Worm (Caenorhabditis elegans) whole organism, L4 larva: Measurements from ENCODE around the gene aff-1.

Experiments used
- F26F4.8 ChIP-seq: fragments of 200-800 bp; sonication (Bioruptor generic); conservative IDR thresholded peaks from 2 replicates; pipeline ENCODE4 v1.3.6; 2022; ENCODE audit warnings: missing genetic modification characterization, missing compliant biosample characterization
- F44E2.7 ChIP-seq: fragments of 200-800 bp; sonication (Bioruptor generic); IDR thresholded peaks from 2 replicates; pipeline ENCODE4 v2.1.2; 2022; ENCODE audit warnings: missing genetic modification characterization, missing compliant biosample characterization
- T26A8.4 ChIP-seq: fragments of 200-800 bp; sonication (Bioruptor generic); IDR thresholded peaks from 2 replicates; pipeline ENCODE4 v1.3.6; 2022; ENCODE audit warnings: missing genetic modification characterization, missing compliant biosample characterization
- Y48G9A.11 ChIP-seq: fragments of 200-800 bp; sonication (Bioruptor generic); IDR thresholded peaks from 2 replicates; pipeline ENCODE4 v1.3.6; 2022; ENCODE audit warnings: missing genetic modification reagents, missing genetic modification characterization, missing compliant biosample characterization
- ZK337.2 ChIP-seq: fragments of 200-800 bp; sonication (Bioruptor generic); IDR thresholded peaks from 2 replicates; pipeline ENCODE4 v1.3.6; 2022; ENCODE audit warnings: missing genetic modification reagents, missing genetic modification characterization, missing compliant biosample characterization
- ZK546.5 ChIP-seq, 2 experiments: sonication (generic microtip); optimal IDR thresholded peaks; 2 replicates each; lab custom pipeline; 2017; ENCODE audit warnings: missing biosample characterization in 2 of 2, missing genetic modification characterization in 2 of 2
- aly-2 ChIP-seq: sonication (generic microtip); optimal IDR thresholded peaks from 2 replicates; lab custom pipeline; 2018; ENCODE audit warnings: missing biosample characterization, missing genetic modification characterization
- arid-1 ChIP-seq: fragments of 200-800 bp; sonication (Bioruptor generic); conservative IDR thresholded peaks from 2 replicates; pipeline ENCODE4 v1.3.6; 2022; ENCODE audit warnings: missing genetic modification reagents, missing genetic modification characterization, missing compliant biosample characterization
- ceh-20 ChIP-seq: fragments of 200-800 bp; sonication (Bioruptor generic); IDR thresholded peaks from 2 replicates; pipeline ENCODE4 v1.3.6; 2022; ENCODE audit warnings: missing genetic modification reagents, missing genetic modification characterization, missing compliant biosample characterization
- ceh-44 ChIP-seq: fragments of 200-800 bp; sonication (Bioruptor generic); IDR thresholded peaks from 2 replicates; pipeline ENCODE4 v1.3.6; 2022; ENCODE audit warnings: missing genetic modification reagents, missing genetic modification characterization, missing compliant biosample characterization
- ceh-62 ChIP-seq: sonication (generic microtip); optimal IDR thresholded peaks from 2 replicates; lab custom pipeline; 2017; ENCODE audit warnings: missing biosample characterization, missing genetic modification characterization
- ctbp-1 ChIP-seq: fragments of 200-800 bp; sonication (Bioruptor generic); IDR thresholded peaks from 2 replicates; pipeline ENCODE4 v1.3.6; 2022; ENCODE audit warnings: missing genetic modification reagents, missing genetic modification characterization, missing compliant biosample characterization
- daf-16 ChIP-seq, 3 experiments: sonication (generic microtip); optimal IDR thresholded peaks; 2 replicates each; lab custom pipeline; 2016 to 2017; ENCODE audit warnings: missing genetic modification characterization in 3 of 3, missing genetic modification reagents in 3 of 3, mild to moderate bottlenecking in 2 of 3, missing compliant biosample characterization in 2 of 3, missing biosample characterization in 1 of 3, moderate library complexity in 1 of 3
- dve-1 ChIP-seq: sonication (generic microtip); optimal IDR thresholded peaks from 2 replicates; lab custom pipeline; 2017; ENCODE audit warnings: antibody characterized with exemption, mild to moderate bottlenecking, missing genetic modification characterization, missing compliant biosample characterization; ENCODE audit not compliant: insufficient read depth
- egl-27 ChIP-seq: sonication (generic microtip); optimal IDR thresholded peaks from 3 replicates; lab custom pipeline; 2017; ENCODE audit warnings: missing biosample characterization, missing genetic modification reagents, missing genetic modification characterization
- fos-1 ChIP-seq: fragments of 150-350 bp; optimal IDR thresholded peaks from 2 replicates; lab custom pipeline; 2014; ENCODE audit warnings: missing biosample characterization, missing genetic modification characterization
- hif-1 ChIP-seq, 2 experiments: sonication (generic microtip); optimal IDR thresholded peaks; 2 replicates each; lab custom pipeline; 2016 to 2017; ENCODE audit warnings: missing compliant biosample characterization in 2 of 2, missing genetic modification characterization in 2 of 2, missing genetic modification reagents in 2 of 2, missing genotype in 2 of 2, mild to moderate bottlenecking in 1 of 2
- hlh-30 ChIP-seq: sonication (generic microtip); optimal IDR thresholded peaks from 2 replicates; lab custom pipeline; 2017; ENCODE audit warnings: antibody characterized with exemption, mild to moderate bottlenecking, missing genetic modification characterization, missing compliant biosample characterization; ENCODE audit not compliant: insufficient read depth
- lin-1 ChIP-seq: fragments of 200-800 bp; sonication (Bioruptor generic); IDR thresholded peaks from 2 replicates; pipeline ENCODE4 v1.3.6; 2022; ENCODE audit warnings: missing genetic modification reagents, missing genetic modification characterization, missing compliant biosample characterization
- lin-29 ChIP-seq: fragments of 200-800 bp; sonication (Bioruptor generic); IDR thresholded peaks from 2 replicates; pipeline ENCODE4 v1.3.6; 2022; ENCODE audit warnings: missing genetic modification reagents, missing genetic modification characterization, missing compliant biosample characterization
- lin-38 ChIP-seq: fragments of 200-800 bp; sonication (Bioruptor generic); IDR thresholded peaks from 2 replicates; pipeline ENCODE4 v1.3.6; 2022; ENCODE audit warnings: missing genetic modification reagents, missing genetic modification characterization, missing compliant biosample characterization
- lin-39 ChIP-seq: fragments of 150-350 bp; optimal IDR thresholded peaks from 2 replicates; lab custom pipeline; 2014; ENCODE audit warnings: missing biosample characterization, missing genetic modification reagents, missing genetic modification characterization
- lir-3 ChIP-seq: sonication (generic microtip); optimal IDR thresholded peaks from 2 replicates; lab custom pipeline; 2016; ENCODE audit warnings: mild to moderate bottlenecking, missing genetic modification characterization, missing compliant biosample characterization
- madf-5 ChIP-seq, 2 experiments: fragments of 200-800 bp; sonication (Bioruptor generic); IDR thresholded peaks; 2 replicates each; pipeline ENCODE4 v1.3.6; 2022; ENCODE audit warnings: missing compliant biosample characterization in 2 of 2, missing genetic modification characterization in 2 of 2
- madf-9 ChIP-seq: fragments of 200-800 bp; sonication (Bioruptor generic); conservative IDR thresholded peaks from 2 replicates; pipeline ENCODE4 v1.3.6; 2022; ENCODE audit warnings: missing genetic modification reagents, missing genetic modification characterization, missing compliant biosample characterization
- mdl-1 ChIP-seq, 2 experiments: fragments of 150-350 bp in 1 of 2; sonication (generic microtip) in 1 of 2; optimal IDR thresholded peaks; 2 replicates each; lab custom pipeline; 2014 to 2017; ENCODE audit warnings: missing biosample characterization in 2 of 2, missing genetic modification characterization in 2 of 2
- mep-1 ChIP-seq: fragments of 150-350 bp; sonication (generic microtip); optimal IDR thresholded peaks from 3 replicates; lab custom pipeline; 2014; ENCODE audit warnings: missing biosample characterization, missing genetic modification characterization
- mes-2 ChIP-seq: sonication (generic microtip); optimal IDR thresholded peaks from 2 replicates; lab custom pipeline; 2016; ENCODE audit warnings: missing genotype, mild to moderate bottlenecking, missing genetic modification characterization, missing compliant biosample characterization; ENCODE audit not compliant: poor library complexity, severe bottlenecking
- nhr-11 ChIP-seq: fragments of 150-350 bp; optimal IDR thresholded peaks from 2 replicates; lab custom pipeline; 2014; ENCODE audit warnings: missing biosample characterization, missing genetic modification characterization
- nhr-237 ChIP-seq: sonication (generic microtip); optimal IDR thresholded peaks from 2 replicates; lab custom pipeline; 2017; ENCODE audit warnings: missing biosample characterization, missing genetic modification characterization
- nhr-28 ChIP-seq: fragments of 150-350 bp; optimal IDR thresholded peaks from 2 replicates; lab custom pipeline; 2014; ENCODE audit warnings: missing biosample characterization, missing genetic modification characterization
- php-3 ChIP-seq: fragments of 200-800 bp; sonication (Bioruptor generic); IDR thresholded peaks from 2 replicates; pipeline ENCODE4 v1.3.6; 2022; ENCODE audit warnings: missing genetic modification reagents, missing genetic modification characterization, missing compliant biosample characterization
- pqm-1 ChIP-seq: sonication (generic microtip); optimal IDR thresholded peaks from 2 replicates; lab custom pipeline; 2017; ENCODE audit warnings: missing biosample characterization, missing genetic modification characterization
- sdz-12 ChIP-seq: fragments of 200-800 bp; sonication (Bioruptor generic); optimal IDR thresholded peaks from 2 replicates; lab custom pipeline; 2018; ENCODE audit warnings: mild to moderate bottlenecking, missing genetic modification characterization, missing compliant biosample characterization
- set-16 ChIP-seq: fragments of 200-800 bp; sonication (Bioruptor generic); IDR thresholded peaks from 2 replicates; pipeline ENCODE4 v1.3.6; 2022; ENCODE audit warnings: missing genetic modification reagents, missing genetic modification characterization, missing compliant biosample characterization
- skn-1 ChIP-seq: fragments of 150-350 bp; optimal IDR thresholded peaks from 2 replicates; lab custom pipeline; 2014; ENCODE audit warnings: missing biosample characterization, missing genetic modification characterization
- snpc-4 ChIP-seq: fragments of 150-350 bp; optimal IDR thresholded peaks from 2 replicates; lab custom pipeline; 2014; ENCODE audit warnings: missing biosample characterization, missing genetic modification characterization
- spr-1 ChIP-seq: sonication (generic microtip); optimal IDR thresholded peaks from 2 replicates; lab custom pipeline; 2016; ENCODE audit warnings: mild to moderate bottlenecking, missing genetic modification characterization, missing compliant biosample characterization
- spr-3 ChIP-seq: fragments of 200-800 bp; sonication (Bioruptor generic); optimal IDR thresholded peaks from 2 replicates; lab custom pipeline; 2018; ENCODE audit warnings: mild to moderate bottlenecking, missing genetic modification characterization, missing compliant biosample characterization
- tag-97 ChIP-seq: fragments of 200-800 bp; sonication (Bioruptor generic); IDR thresholded peaks from 2 replicates; pipeline ENCODE4 v1.3.6; 2022; ENCODE audit warnings: missing genetic modification characterization, missing compliant biosample characterization
- unc-39 ChIP-seq: sonication (generic microtip); optimal IDR thresholded peaks from 2 replicates; lab custom pipeline; 2017; ENCODE audit warnings: missing biosample characterization, missing genetic modification characterization
- zfp-2 ChIP-seq: sonication (generic microtip); optimal IDR thresholded peaks from 2 replicates; lab custom pipeline; 2016; ENCODE audit warnings: mild to moderate bottlenecking, missing genetic modification characterization, missing compliant biosample characterization
- zip-2 ChIP-seq: fragments of 150-350 bp; optimal IDR thresholded peaks from 2 replicates; lab custom pipeline; 2014; ENCODE audit warnings: missing biosample characterization, missing genetic modification characterization

aff-1 gene

DNA sequence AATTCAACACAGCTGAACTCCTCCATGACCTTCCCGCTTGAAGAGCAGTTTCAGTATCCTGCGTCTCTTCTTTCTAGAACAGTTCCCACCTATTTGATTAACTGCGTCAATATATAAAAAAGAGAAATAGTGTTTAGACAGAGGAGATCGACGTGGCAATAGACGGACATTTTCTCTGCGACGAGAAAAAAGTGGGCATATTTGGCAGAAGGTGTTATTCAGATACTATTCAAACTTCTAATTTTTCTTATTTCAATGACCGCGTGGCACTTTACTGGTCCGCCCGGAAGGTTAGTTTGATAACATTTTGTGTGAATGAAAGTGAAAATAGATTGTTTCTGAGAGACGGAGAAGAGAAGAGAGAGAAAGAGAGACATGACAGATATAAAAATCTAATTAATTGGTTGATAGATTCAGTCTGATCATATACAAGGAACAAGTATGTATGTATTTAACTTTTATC is 15.6 kb downstream of the aff-1 start, which contains the start of gene tbc-6 (continued):
- TF ChIP-seq fos-1 (tag; lab: Kevin White, UChicago) (no peak), zip-2 (tag; lab: Kevin White, UChicago) (no peak), T26A8.4 (GFP tag; lab: Robert Waterston, UW) (no peak), F26F4.8 (GFP tag; lab: Robert Waterston, UW) (no peak), mep-1 (peak; percentile 53), ceh-44 (GFP tag; lab: Robert Waterston, UW) (no peak), unc-39 (no peak), madf-9 (GFP tag; lab: Robert Waterston, UW) (no peak), tag-97 (no peak), sdz-12 (GFP tag; lab: Kevin White, UChicago) (no peak), F44E2.7 (GFP tag; lab: Robert Waterston, UW) (no peak), ceh-62 (no peak), arid-1 (GFP tag; lab: Robert Waterston, UW) (no peak), pqm-1 (tag; lab: Kevin White, UChicago) (no peak), daf-16 (GFP tag; optimal IDR thresholded peaks at IDR 0.05; lab: Kevin White, UChicago) (no peak), daf-16 (tag; optimal IDR thresholded peaks at IDR 0.05; lab: Kevin White, UChicago) (peak; percentile 23), spr-3 (GFP tag; lab: Kevin White, UChicago) (no peak), ctbp-1 (GFP tag; lab: Robert Waterston, UW) (no peak), Y48G9A.11 (GFP tag; lab: Robert Waterston, UW) (no peak), ceh-20 (GFP tag; lab: Robert Waterston, UW) (0 out of 2 replicates have a peak, but pooled peaks have one; percentile 44), madf-5 (GFP tag; IDR thresholded peaks at IDR 0.05; lab: Robert Waterston, UW) (no peak), lin-1 (GFP tag; lab: Robert Waterston, UW) (no peak), lin-38 (GFP tag; lab: Robert Waterston, UW) (no peak), hlh-30 (tag; lab: Kevin White, UChicago) (peak; percentile 40), mes-2 (tag; lab: Kevin White, UChicago) (peak; percentile 29), nhr-237 (tag; lab: Kevin White, UChicago) (no peak), ZK337.2 (GFP tag; lab: Robert Waterston, UW) (no peak), spr-1 (no peak), lin-29 (GFP tag; lab: Robert Waterston, UW) (no peak), lin-39 (no peak), egl-27 (no peak), php-3 (GFP tag; lab: Robert Waterston, UW) (no peak)

DNA sequence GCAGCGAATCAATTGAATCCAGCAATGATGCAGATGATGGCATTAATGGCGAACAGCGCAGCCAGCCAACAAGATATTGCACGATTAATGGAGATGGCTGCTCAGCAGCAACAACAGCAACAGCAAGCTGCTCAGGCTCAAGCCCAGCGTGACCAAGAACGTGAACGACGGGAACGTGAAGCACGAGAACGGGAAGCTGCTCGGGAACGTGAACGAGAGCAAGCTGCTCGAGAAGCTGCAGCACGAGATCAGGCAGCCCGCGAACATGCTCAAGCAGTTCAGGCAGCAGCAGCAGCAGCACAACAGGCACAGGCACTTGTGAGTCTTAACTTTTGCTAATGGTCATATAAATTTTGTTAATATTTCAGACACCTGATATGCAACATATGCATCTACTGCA is 16.8 kb downstream of the aff-1 start:
- peak; percentile 86 for TF ChIP-seq set-16 (GFP tag; lab: Robert Waterston, UW)
- TF ChIP-seq sdz-12 (GFP tag; lab: Kevin White, UChicago) = no peak
- TF ChIP-seq hlh-30 (tag; lab: Kevin White, UChicago) = peak; percentile 7

DNA sequence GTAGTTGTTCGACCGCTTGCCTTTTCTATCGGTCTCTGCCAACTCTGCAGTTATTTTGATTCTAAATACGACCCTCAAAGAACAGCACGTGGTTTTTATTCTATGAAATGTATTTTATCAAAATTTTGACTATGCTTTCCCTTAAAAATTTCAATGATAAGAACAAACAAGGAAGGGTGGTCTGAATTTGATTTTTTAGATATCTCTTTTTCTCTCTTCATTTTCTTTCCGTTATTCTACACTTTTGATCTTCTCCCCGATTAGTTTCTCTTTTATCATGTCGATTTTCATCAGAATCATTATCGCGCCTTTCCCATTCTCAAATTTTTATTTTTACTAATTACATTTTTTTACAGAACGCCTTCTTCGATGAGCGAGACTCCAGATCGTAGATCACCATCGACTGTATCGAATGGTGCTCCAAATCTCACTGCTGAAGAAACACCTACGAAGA is 18.5 kb downstream of the aff-1 start:
- TF ChIP-seq zfp-2 (tag; lab: Kevin White, UChicago) (no peak), pqm-1 (tag; lab: Kevin White, UChicago) (no peak), snpc-4 (tag; lab: Kevin White, UChicago) (no peak), dve-1 (tag; lab: Kevin White, UChicago) (peak; percentile 48), hif-1 (tag; optimal IDR thresholded peaks at IDR 0.05; lab: Kevin White, UChicago) (no peak), spr-1 (no peak), skn-1 (tag; lab: Kevin White, UChicago) (no peak), ZK546.5 (tag; optimal IDR thresholded peaks at IDR 0.05; lab: Kevin White, UChicago) (no peak), nhr-11 (tag; lab: Kevin White, UChicago) (no peak), aly-2 (tag; lab: Kevin White, UChicago) (no peak), nhr-28 (tag; lab: Kevin White, UChicago) (peak; percentile 53), mdl-1 (tag; optimal IDR thresholded peaks at IDR 0.05; lab: Kevin White, UChicago) (peak in 1 of 2 experiments; percentile 38), lir-3 (tag; lab: Kevin White, UChicago) (no peak), daf-16 (GFP tag; optimal IDR thresholded peaks at IDR 0.05; lab: Kevin White, UChicago) (no peak), daf-16 (tag; optimal IDR thresholded peaks at IDR 0.05; lab: Kevin White, UChicago) (peak; percentile 8)
